Fruit fly (Drosophila melanogaster) whole organism, wandering third instar larva: ENCODE measurements around the gene Oatp33Ea.

Source experiments
- CG32264 ChIP-seq: fragments of 200-800 bp; sonication (Bioruptor generic); optimal IDR thresholded peaks from 2 replicates; lab custom pipeline; 2016; ENCODE audit warnings: missing biosample characterization, missing genetic modification characterization
- Hr83 ChIP-seq: fragments of 200-300 bp; sonication (Bioruptor generic); optimal IDR thresholded peaks from 2 replicates; lab custom pipeline; 2016; ENCODE audit warnings: missing biosample characterization, mild to moderate bottlenecking, missing genetic modification characterization, moderate library complexity; ENCODE audit not compliant: poor library complexity, severe bottlenecking
- Myc ChIP-seq: fragments of >200 bp; optimal IDR thresholded peaks from 2 replicates; lab custom pipeline; 2017
- OdsH ChIP-seq: fragments of 200-800 bp; sonication (Bioruptor generic); optimal IDR thresholded peaks from 2 replicates; lab custom pipeline; 2016; ENCODE audit warnings: missing biosample characterization, mild to moderate bottlenecking, missing genetic modification characterization
- Vsx2 ChIP-seq: fragments of 200-300, 225-300 bp; sonication (Bioruptor generic); optimal IDR thresholded peaks from 2 replicates; lab custom pipeline; 2018; ENCODE audit warnings: missing biosample characterization, missing genetic modification characterization; ENCODE audit not compliant: partially characterized antibody
- br ChIP-seq: fragments of 200-800 bp; sonication (Bioruptor generic); optimal IDR thresholded peaks from 2 replicates; lab custom pipeline; 2016; ENCODE audit warnings: missing biosample characterization, missing genetic modification characterization
- dl ChIP-seq, 2 experiments: fragments of 175-275, 200-275 bp in 1 of 2; fragments of 200-275 bp in 1 of 2; sonication (Bioruptor generic); optimal IDR thresholded peaks; lab custom pipeline; 2018; ENCODE audit warnings: mild to moderate bottlenecking in 2 of 2, missing biosample characterization in 2 of 2, missing genetic modification characterization in 2 of 2, moderate library complexity in 2 of 2; ENCODE audit not compliant: partially characterized antibody in 2 of 2, insufficient read depth in 1 of 2
- dsf ChIP-seq: sonication (Bioruptor generic); optimal IDR thresholded peaks from 2 replicates; lab custom pipeline; 2016; ENCODE audit warnings: missing biosample characterization, missing genetic modification characterization, borderline replicate concordance
- foxo ChIP-seq, 2 experiments: fragments of 200-800 bp; sonication (Bioruptor generic); optimal IDR thresholded peaks; 2 replicates in 1 of 2; 3 replicates in 1 of 2; lab custom pipeline; 2016 to 2017; ENCODE audit warnings: missing biosample characterization in 2 of 2, missing genetic modification characterization in 2 of 2
- lola ChIP-seq: fragments of >200 bp; optimal IDR thresholded peaks from 2 replicates; lab custom pipeline; 2017; ENCODE audit warnings: missing biosample characterization, missing genetic modification characterization
- pan ChIP-seq: fragments of >200 bp; optimal IDR thresholded peaks from 2 replicates; lab custom pipeline; 2017
- psq ChIP-seq: fragments of 200-800 bp; sonication (Bioruptor generic); optimal IDR thresholded peaks from 3 replicates; lab custom pipeline; 2017; ENCODE audit warnings: missing biosample characterization, mild to moderate bottlenecking, missing genetic modification characterization, moderate library complexity
- sage ChIP-seq: fragments of 200-800 bp; sonication (Bioruptor generic); optimal IDR thresholded peaks from 2 replicates; lab custom pipeline; 2016; ENCODE audit warnings: missing biosample characterization, mild to moderate bottlenecking, missing genetic modification characterization

dm6 chr2L:12460767-12461739, 15.3 kb upstream of the Oatp33Ea start:
- peak; percentile 84 for TF ChIP-seq OdsH (GFP tag; lab: Kevin White, UChicago)
- peak; percentile 82 for TF ChIP-seq sage (GFP tag; lab: Kevin White, UChicago)
- peak; percentile 70 for TF ChIP-seq psq
- TF ChIP-seq dl (GFP tag; optimal IDR thresholded peaks at IDR 0.05; lab: Kevin White, UChicago; ENCODE audit: insufficient read depth in 1 of 2, partially characterized antibody in 2 of 2): peak; percentile 98
- TF ChIP-seq CG32264 (GFP tag; lab: Kevin White, UChicago): peak; percentile 40
- peak; percentile 12 to 62 for TF ChIP-seq foxo (GFP tag; optimal IDR thresholded peaks at IDR 0.05; lab: Kevin White, UChicago)
- no peak for TF ChIP-seq lola (GFP tag; lab: Kevin White, UChicago)
- no peak for TF ChIP-seq pan (lab: Kevin White, UChicago)
- peak; percentile 72 for TF ChIP-seq br (GFP tag; lab: Kevin White, UChicago)
- no peak for TF ChIP-seq dsf
- TF ChIP-seq Vsx2 (GFP tag; lab: Kevin White, UChicago): peak; percentile 92
- peak; percentile 85 for TF ChIP-seq Hr83
- TF ChIP-seq Myc (lab: Kevin White, UChicago): no peak
